Worm (Caenorhabditis elegans) whole organism, young adult: ENCODE data around the gene C46C11.3.

Source experiments
- B0035.1 ChIP-seq: sonication (generic microtip); optimal IDR thresholded peaks from 2 replicates; lab custom pipeline; 2016; ENCODE audit warnings: missing genetic modification characterization, mild to moderate bottlenecking, missing compliant biosample characterization, missing genotype, missing genetic modification reagents
- B0261.1 ChIP-seq: sonication (generic microtip); optimal IDR thresholded peaks from 2 replicates; lab custom pipeline; 2016; ENCODE audit warnings: mild to moderate bottlenecking, missing genetic modification characterization, moderate library complexity, missing compliant biosample characterization
- C17E4.6 ChIP-seq: fragments of 200-800 bp; sonication (Bioruptor generic); IDR thresholded peaks from 2 replicates; pipeline ENCODE4 v1.3.6; 2022; ENCODE audit warnings: missing genetic modification reagents, missing genetic modification characterization, missing compliant biosample characterization
- F55B11.4 ChIP-seq: sonication (generic microtip); optimal IDR thresholded peaks from 2 replicates; lab custom pipeline; 2016; ENCODE audit warnings: missing compliant biosample characterization, missing genetic modification characterization, borderline replicate concordance; ENCODE audit not compliant: insufficient read depth
- F57A8.1 ChIP-seq: fragments of 200-800 bp; sonication (Bioruptor generic); optimal IDR thresholded peaks from 2 replicates; lab custom pipeline; 2018; ENCODE audit warnings: mild to moderate bottlenecking, missing genetic modification characterization, moderate library complexity, missing compliant biosample characterization
- F57C9.4 ChIP-seq: sonication (generic microtip); optimal IDR thresholded peaks from 2 replicates; lab custom pipeline; 2017; ENCODE audit warnings: mild to moderate bottlenecking, missing genetic modification characterization, missing compliant biosample characterization
- K11D2.4 ChIP-seq: fragments of 200-800 bp; sonication (Bioruptor generic); IDR thresholded peaks from 2 replicates; pipeline ENCODE4 v1.3.6; 2022; ENCODE audit warnings: missing genetic modification reagents, missing genetic modification characterization, missing compliant biosample characterization
- Y56A3A.18 ChIP-seq: fragments of 200-800 bp; sonication (Bioruptor generic); IDR thresholded peaks from 2 replicates; pipeline ENCODE4 v1.3.6; 2022; ENCODE audit warnings: missing genetic modification reagents, missing genetic modification characterization, missing compliant biosample characterization
- attf-5 ChIP-seq: fragments of 200-800 bp; sonication (Bioruptor generic); optimal IDR thresholded peaks from 2 replicates; lab custom pipeline; 2018; ENCODE audit warnings: mild to moderate bottlenecking, missing genetic modification characterization, missing compliant biosample characterization
- ceh-27 ChIP-seq: fragments of 200-800 bp; sonication (Bioruptor generic); optimal IDR thresholded peaks from 2 replicates; lab custom pipeline; 2018; ENCODE audit warnings: mild to moderate bottlenecking, missing genetic modification characterization, moderate library complexity, missing compliant biosample characterization
- ceh-79 ChIP-seq: sonication (generic microtip); optimal IDR thresholded peaks from 2 replicates; lab custom pipeline; 2017; ENCODE audit warnings: mild to moderate bottlenecking, missing genetic modification characterization, missing compliant biosample characterization
- chd-7 ChIP-seq: sonication (generic microtip); optimal IDR thresholded peaks from 2 replicates; lab custom pipeline; 2016; ENCODE audit warnings: mild to moderate bottlenecking, missing genetic modification characterization, moderate library complexity, missing compliant biosample characterization
- die-1 ChIP-seq: sonication (generic microtip); optimal IDR thresholded peaks from 2 replicates; lab custom pipeline; 2016; ENCODE audit warnings: missing genotype, mild to moderate bottlenecking, missing genetic modification characterization, missing compliant biosample characterization
- dox-1 ChIP-seq: fragments of 200-800 bp; sonication (Bioruptor generic); IDR thresholded peaks from 2 replicates; pipeline ENCODE4 v1.3.6; 2022; ENCODE audit warnings: missing genetic modification reagents, missing genetic modification characterization, missing compliant biosample characterization
- dpff-1 ChIP-seq: sonication (generic microtip); optimal IDR thresholded peaks from 2 replicates; lab custom pipeline; 2017; ENCODE audit warnings: mild to moderate bottlenecking, missing genetic modification characterization, missing compliant biosample characterization
- ekl-4 ChIP-seq: fragments of 200-800 bp; sonication (Bioruptor generic); IDR thresholded peaks from 2 replicates; pipeline ENCODE4 v1.3.6; 2022; ENCODE audit warnings: missing genetic modification reagents, missing genetic modification characterization, missing compliant biosample characterization
- fkh-3 ChIP-seq: sonication (generic microtip); optimal IDR thresholded peaks from 2 replicates; lab custom pipeline; 2016; ENCODE audit warnings: mild to moderate bottlenecking, missing genetic modification characterization, missing compliant biosample characterization
- him-1 ChIP-seq: sonication (generic microtip); optimal IDR thresholded peaks from 2 replicates; lab custom pipeline; 2016; ENCODE audit warnings: missing genotype, missing genetic modification reagents, missing genetic modification characterization, missing compliant biosample characterization
- hlh-26 ChIP-seq: fragments of 200-800 bp; sonication (Bioruptor generic); conservative IDR thresholded peaks from 2 replicates; pipeline ENCODE4 v1.3.6; 2022; ENCODE audit warnings: missing genetic modification reagents, missing genetic modification characterization, missing compliant biosample characterization
- hmg-1.2 ChIP-seq: fragments of 200-800 bp; sonication (Bioruptor generic); IDR thresholded peaks from 2 replicates; pipeline ENCODE4 v1.3.6; 2022; ENCODE audit warnings: missing genetic modification reagents, missing genetic modification characterization, missing compliant biosample characterization
- hrde-1 ChIP-seq: sonication (generic microtip); optimal IDR thresholded peaks from 2 replicates; lab custom pipeline; 2016; ENCODE audit warnings: missing genetic modification characterization, mild to moderate bottlenecking, missing compliant biosample characterization, moderate library complexity, missing genotype, missing genetic modification reagents, borderline replicate concordance
- hsf-1 ChIP-seq: fragments of 200-800 bp; sonication (Bioruptor generic); IDR thresholded peaks from 2 replicates; pipeline ENCODE4 v1.3.6; 2022; ENCODE audit warnings: missing genetic modification reagents, missing genetic modification characterization, missing compliant biosample characterization
- let-526 ChIP-seq: fragments of 200-800 bp; sonication (Bioruptor generic); IDR thresholded peaks from 2 replicates; pipeline ENCODE4 v1.3.6; 2022; ENCODE audit warnings: missing genetic modification reagents, missing genetic modification characterization, missing compliant biosample characterization
- lin-26 ChIP-seq: fragments of 200-800 bp; sonication (Bioruptor generic); IDR thresholded peaks from 2 replicates; pipeline ENCODE4 v1.3.6; 2022; ENCODE audit warnings: missing genetic modification reagents, missing genetic modification characterization, missing compliant biosample characterization
- lin-35 ChIP-seq, 3 experiments: fragments of 150-350 bp in 2 of 3; sonication (generic microtip) in 1 of 3; optimal IDR thresholded peaks; 2 replicates each; lab custom pipeline; 2014 to 2018; ENCODE audit warnings: missing biosample characterization in 3 of 3, missing genetic modification characterization in 3 of 3, missing genetic modification reagents in 3 of 3
- lir-1 ChIP-seq: fragments of 200-800 bp; sonication (Bioruptor generic); conservative IDR thresholded peaks from 2 replicates; pipeline ENCODE4 v1.3.6; 2022; ENCODE audit warnings: missing genetic modification reagents, missing genetic modification characterization, missing compliant biosample characterization
- lsl-1 ChIP-seq: fragments of 200-800 bp; sonication (Bioruptor generic); optimal IDR thresholded peaks from 2 replicates; lab custom pipeline; 2018; ENCODE audit warnings: mild to moderate bottlenecking, missing genetic modification characterization, moderate library complexity, missing compliant biosample characterization
- lsy-27 ChIP-seq: sonication (generic microtip); optimal IDR thresholded peaks from 2 replicates; lab custom pipeline; 2017; ENCODE audit warnings: missing genetic modification characterization, mild to moderate bottlenecking, missing compliant biosample characterization, antibody characterized with exemption, missing genotype, borderline replicate concordance; ENCODE audit not compliant: insufficient read depth
- madf-10 ChIP-seq: sonication (generic microtip); optimal IDR thresholded peaks from 2 replicates; lab custom pipeline; 2016; ENCODE audit warnings: mild to moderate bottlenecking, missing genetic modification characterization, missing compliant biosample characterization
- mes-4 ChIP-seq: sonication (generic microtip); optimal IDR thresholded peaks from 2 replicates; lab custom pipeline; 2016; ENCODE audit warnings: missing genotype, missing genetic modification characterization, missing compliant biosample characterization
- mxl-1 ChIP-seq: sonication (generic microtip); optimal IDR thresholded peaks from 2 replicates; lab custom pipeline; 2016; ENCODE audit warnings: missing genetic modification characterization, missing compliant biosample characterization
- nhr-179 ChIP-seq: sonication (generic microtip); optimal IDR thresholded peaks from 2 replicates; lab custom pipeline; 2016; ENCODE audit warnings: mild to moderate bottlenecking, missing genetic modification characterization, missing compliant biosample characterization
- rcor-1 ChIP-seq: fragments of 200-800 bp; sonication (Bioruptor generic); IDR thresholded peaks from 2 replicates; pipeline ENCODE4 v1.3.6; 2022; ENCODE audit warnings: missing genetic modification reagents, missing genetic modification characterization, missing compliant biosample characterization
- repo-1 ChIP-seq: sonication (generic microtip); optimal IDR thresholded peaks from 2 replicates; lab custom pipeline; 2017; ENCODE audit warnings: mild to moderate bottlenecking, missing genetic modification characterization, missing compliant biosample characterization
- rpc-1 ChIP-seq, 2 experiments: fragments of 150-350 bp in 1 of 2; sonication (generic microtip) in 1 of 2; optimal IDR thresholded peaks; 2 replicates each; lab custom pipeline; 2014 to 2018; ENCODE audit warnings: missing biosample characterization in 1 of 2, missing genetic modification characterization in 1 of 2, missing genetic modification reagents in 1 of 2, missing genotype in 1 of 2
- snpc-1.3 ChIP-seq: sonication (generic microtip); optimal IDR thresholded peaks from 2 replicates; lab custom pipeline; 2017; ENCODE audit warnings: missing genetic modification characterization, mild to moderate bottlenecking, missing compliant biosample characterization, antibody characterized with exemption, moderate library complexity, missing genotype, missing genetic modification reagents; ENCODE audit not compliant: insufficient read depth
- snpc-4 ChIP-seq, 5 experiments: fragments of 150-350 bp in 1 of 5; sonication (generic microtip) in 4 of 5; optimal IDR thresholded peaks; 2 replicates each; lab custom pipeline; 2014 to 2018; ENCODE audit warnings: missing genetic modification characterization in 5 of 5, missing biosample characterization in 3 of 5, antibody characterized with exemption in 2 of 5, mild to moderate bottlenecking in 2 of 5, missing compliant biosample characterization in 2 of 5, missing genotype in 2 of 5, moderate library complexity in 2 of 5, missing genetic modification reagents in 1 of 5
- sptf-2 ChIP-seq: fragments of 200-800 bp; sonication (Bioruptor generic); optimal IDR thresholded peaks from 2 replicates; lab custom pipeline; 2018; ENCODE audit warnings: mild to moderate bottlenecking, missing genetic modification characterization, missing compliant biosample characterization
- tbp1 ChIP-seq: fragments of 200-800 bp; sonication (Bioruptor generic); optimal IDR thresholded peaks from 2 replicates; lab custom pipeline; 2018; ENCODE audit warnings: mild to moderate bottlenecking, missing genetic modification characterization, missing compliant biosample characterization
- zfh-2 ChIP-seq: fragments of 200-800 bp; sonication (Bioruptor generic); conservative IDR thresholded peaks from 2 replicates; pipeline ENCODE4 v1.3.6; 2022; ENCODE audit warnings: missing genetic modification reagents, missing genetic modification characterization, missing compliant biosample characterization
- zim-3 ChIP-seq: sonication (generic microtip); optimal IDR thresholded peaks from 2 replicates; lab custom pipeline; 2017; ENCODE audit warnings: mild to moderate bottlenecking, missing genetic modification characterization, moderate library complexity, missing compliant biosample characterization
- ztf-18 ChIP-seq: sonication (generic microtip); optimal IDR thresholded peaks from 2 replicates; lab custom pipeline; 2016; ENCODE audit warnings: missing genotype, mild to moderate bottlenecking, missing genetic modification characterization, missing compliant biosample characterization
- ztf-22 ChIP-seq: fragments of 200-800 bp; sonication (Bioruptor generic); optimal IDR thresholded peaks from 2 replicates; lab custom pipeline; 2018; ENCODE audit warnings: mild to moderate bottlenecking, missing genetic modification characterization, moderate library complexity, missing compliant biosample characterization
- ztf-26 ChIP-seq: sonication (generic microtip); optimal IDR thresholded peaks from 2 replicates; lab custom pipeline; 2017; ENCODE audit warnings: missing genetic modification characterization, missing compliant biosample characterization
- ztf-3 ChIP-seq: fragments of 200-800 bp; sonication (Bioruptor generic); optimal IDR thresholded peaks from 2 replicates; lab custom pipeline; 2018; ENCODE audit warnings: mild to moderate bottlenecking, missing genetic modification characterization, missing compliant biosample characterization

C46C11.3 gene

DNA sequence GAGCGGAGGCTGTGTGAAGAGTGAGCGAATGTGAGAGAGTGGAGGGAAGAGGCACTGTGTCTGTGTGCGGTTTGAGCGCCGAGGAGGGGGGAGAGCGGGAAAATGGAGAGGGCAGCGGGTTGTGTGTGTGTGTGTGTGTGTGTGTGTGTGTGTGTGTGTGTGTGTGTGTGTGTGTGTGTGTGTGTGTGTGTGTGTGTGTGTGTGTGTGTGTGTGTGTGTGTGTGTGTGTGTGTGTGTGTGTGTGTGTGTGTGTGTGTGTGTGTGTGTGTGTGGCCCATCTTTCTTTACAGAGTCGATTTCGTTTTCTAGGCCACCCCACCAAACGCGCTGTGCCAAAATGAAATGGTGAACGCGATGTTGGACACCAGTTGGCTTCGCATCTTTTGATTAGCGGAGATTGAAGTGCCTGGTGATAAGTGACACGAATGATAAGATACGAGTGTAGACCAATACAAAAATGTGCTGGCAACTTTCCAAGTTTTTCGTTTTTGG is 15.7 kb upstream of the C46C11.3 start (continued):
- TF ChIP-seq F57C9.4 (tag; lab: Kevin White, UChicago) (peak; percentile 68), zim-3 (peak; percentile 64), ceh-27 (GFP tag; lab: Kevin White, UChicago) (peak; percentile 89), ztf-26 (tag; lab: Kevin White, UChicago) (peak; percentile 95), K11D2.4 (GFP tag; lab: Robert Waterston, UW) (peak; percentile 92), ceh-79 (tag; lab: Kevin White, UChicago) (peak; percentile 72), ztf-22 (GFP tag; lab: Kevin White, UChicago) (peak; percentile 90), repo-1 (tag; lab: Kevin White, UChicago) (peak; percentile 90), chd-7 (tag; lab: Kevin White, UChicago) (peak; percentile 98), let-526 (GFP tag; lab: Robert Waterston, UW) (0 out of 2 replicates have a peak, but pooled peaks have one; percentile 30), madf-10 (tag; lab: Kevin White, UChicago) (peak; percentile 34), zfh-2 (GFP tag; lab: Robert Waterston, UW) (peak; percentile 99), lir-1 (GFP tag; lab: Robert Waterston, UW) (peak; percentile 99), dox-1 (GFP tag; lab: Robert Waterston, UW) (peak; percentile 97), lin-26 (GFP tag; lab: Robert Waterston, UW) (peak; percentile 66; the same call in 1 of the 2 replicates), hsf-1 (GFP tag; lab: Robert Waterston, UW) (0 out of 2 replicates have a peak, but pooled peaks have one; percentile 31), lin-35 (GFP tag; optimal IDR thresholded peaks at IDR 0.05; lab: Kevin White, UChicago) (peak in 1 of 3 experiments; percentile 54), rcor-1 (GFP tag; lab: Robert Waterston, UW) (peak; percentile 85), lsl-1 (GFP tag; lab: Kevin White, UChicago) (peak; percentile 22), C17E4.6 (GFP tag; lab: Robert Waterston, UW) (peak; percentile 49)

DNA sequence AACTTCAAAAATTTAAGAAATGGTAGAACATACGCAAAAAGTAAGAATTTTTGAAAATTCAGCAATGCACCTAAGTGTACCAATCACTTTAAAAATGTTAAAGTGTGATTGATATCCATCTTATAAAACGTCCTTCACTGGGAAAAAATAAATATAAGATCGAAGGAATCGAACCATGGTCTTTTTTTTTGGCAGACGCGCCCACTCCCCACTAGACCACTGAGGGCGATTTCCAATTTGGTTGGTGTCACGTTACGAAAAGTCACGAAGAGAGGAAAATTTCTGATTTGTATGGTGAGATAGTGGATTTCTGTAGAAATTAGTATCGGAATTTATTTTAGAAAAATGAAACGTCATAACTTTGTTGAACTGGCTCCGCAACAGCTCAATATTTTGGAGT is 14.8 kb upstream of the C46C11.3 start:
- TF ChIP-seq hrde-1 (tag; lab: Kevin White, UChicago) (no peak), die-1 (tag; lab: Kevin White, UChicago) (peak; percentile 54), lin-35 (GFP tag; optimal IDR thresholded peaks at IDR 0.05; lab: Kevin White, UChicago) (no peak), fkh-3 (no peak), snpc-4 (GFP tag; optimal IDR thresholded peaks at IDR 0.05; lab: Kevin White, UChicago) (no peak), snpc-4 (tag; optimal IDR thresholded peaks at IDR 0.05; lab: Kevin White, UChicago) (peak in 1 of 4 experiments; percentile 48), ztf-18 (tag; lab: Kevin White, UChicago) (peak; percentile 16), lsy-27 (no peak), dpff-1 (tag; lab: Kevin White, UChicago) (no peak), mes-4 (no peak), hlh-26 (GFP tag; lab: Robert Waterston, UW) (no peak), F57A8.1 (GFP tag; lab: Kevin White, UChicago) (no peak), attf-5 (GFP tag; lab: Kevin White, UChicago) (no peak), B0035.1 (no peak), B0261.1 (tag; lab: Kevin White, UChicago) (peak; percentile 65), F55B11.4 (tag; lab: Kevin White, UChicago) (no peak), him-1 (tag; lab: Kevin White, UChicago) (peak; percentile 58), ekl-4 (GFP tag; lab: Robert Waterston, UW) (no peak), rpc-1 (optimal IDR thresholded peaks at IDR 0.05; lab: Kevin White, UChicago) (peak; percentile 57), rpc-1 (tag; optimal IDR thresholded peaks at IDR 0.05; lab: Kevin White, UChicago) (peak; percentile 87), hmg-1.2 (GFP tag; lab: Robert Waterston, UW) (peak; percentile 22; the same call in 1 of the 2 replicates), mxl-1 (tag; lab: Kevin White, UChicago) (no peak), nhr-179 (no peak), snpc-1.3 (peak; percentile 63), ztf-26 (tag; lab: Kevin White, UChicago) (no peak), lin-26 (GFP tag; lab: Robert Waterston, UW) (peak; percentile 72; the same call in 1 of the 2 replicates), Y56A3A.18 (GFP tag; lab: Robert Waterston, UW) (no peak), ztf-3 (GFP tag; lab: Kevin White, UChicago) (no peak), sptf-2 (no peak), tbp1 (GFP tag; lab: Kevin White, UChicago) (peak; percentile 83)
